Worm (Caenorhabditis elegans) whole organism, young adult: Measurements from ENCODE around the gene cdh-5.

ENCODE experiments used
- B0019.2 ChIP-seq: fragments of 200-800 bp; sonication (Bioruptor generic); conservative IDR thresholded peaks from 2 replicates; pipeline ENCODE4 v1.3.6; 2022; ENCODE audit warnings: missing genetic modification reagents, missing genetic modification characterization, missing compliant biosample characterization
- B0035.1 ChIP-seq: sonication (generic microtip); optimal IDR thresholded peaks from 2 replicates; lab custom pipeline; 2016; ENCODE audit warnings: missing genetic modification characterization, mild to moderate bottlenecking, missing compliant biosample characterization, missing genotype, missing genetic modification reagents
- C17E4.6 ChIP-seq: fragments of 200-800 bp; sonication (Bioruptor generic); IDR thresholded peaks from 2 replicates; pipeline ENCODE4 v1.3.6; 2022; ENCODE audit warnings: missing genetic modification reagents, missing genetic modification characterization, missing compliant biosample characterization
- F22D6.2 ChIP-seq: sonication (generic microtip); optimal IDR thresholded peaks from 2 replicates; lab custom pipeline; 2016; ENCODE audit warnings: mild to moderate bottlenecking, missing genetic modification characterization, missing compliant biosample characterization
- F23B12.7 ChIP-seq: sonication (generic microtip); optimal IDR thresholded peaks from 2 replicates; lab custom pipeline; 2017; ENCODE audit warnings: missing genetic modification characterization, mild to moderate bottlenecking, missing compliant biosample characterization, antibody characterized with exemption, moderate library complexity; ENCODE audit not compliant: insufficient read depth
- F52B5.7 ChIP-seq: sonication (generic microtip); optimal IDR thresholded peaks from 2 replicates; lab custom pipeline; 2016; ENCODE audit warnings: mild to moderate bottlenecking, missing genetic modification characterization, missing compliant biosample characterization
- T07F8.4 ChIP-seq: sonication (generic microtip); optimal IDR thresholded peaks from 2 replicates; lab custom pipeline; 2016; ENCODE audit warnings: mild to moderate bottlenecking, missing genetic modification characterization, moderate library complexity, missing compliant biosample characterization
- Y95B8A.8 ChIP-seq: fragments of 200-800 bp; sonication (Bioruptor generic); IDR thresholded peaks from 2 replicates; pipeline ENCODE4 v1.3.6; 2022; ENCODE audit warnings: missing genetic modification reagents, missing genetic modification characterization, missing compliant biosample characterization
- akir-1 ChIP-seq: fragments of 200-800 bp; sonication (Bioruptor generic); optimal IDR thresholded peaks from 2 replicates; lab custom pipeline; 2018; ENCODE audit warnings: mild to moderate bottlenecking, missing genetic modification characterization, moderate library complexity, missing compliant biosample characterization
- ama-1 ChIP-seq, 3 experiments: fragments of 150-350 bp in 1 of 3; sonication (generic microtip) in 2 of 3; optimal IDR thresholded peaks; 2 replicates each; lab custom pipeline; 2014 to 2018; ENCODE audit warnings: missing biosample characterization in 2 of 3, missing genetic modification characterization in 2 of 3, missing genetic modification reagents in 2 of 3
- attf-3 ChIP-seq: fragments of 200-800 bp; sonication (Bioruptor generic); conservative IDR thresholded peaks from 2 replicates; pipeline ENCODE4 v1.3.6; 2022; ENCODE audit warnings: missing genetic modification reagents, missing genetic modification characterization, missing compliant biosample characterization
- attf-5 ChIP-seq: fragments of 200-800 bp; sonication (Bioruptor generic); optimal IDR thresholded peaks from 2 replicates; lab custom pipeline; 2018; ENCODE audit warnings: mild to moderate bottlenecking, missing genetic modification characterization, missing compliant biosample characterization
- cebp-1 ChIP-seq, 2 experiments: fragments of 200-800 bp in 1 of 2; sonication (Bioruptor generic) in 1 of 2; sonication (generic microtip) in 1 of 2; IDR thresholded peaks in 1 of 2; optimal IDR thresholded peaks in 1 of 2; 2 replicates each; pipeline versions ENCODE4 v1.3.6 to Lab custom; 2017 to 2022; ENCODE audit warnings: missing compliant biosample characterization in 2 of 2, missing genetic modification characterization in 2 of 2, mild to moderate bottlenecking in 1 of 2, missing genetic modification reagents in 1 of 2, moderate library complexity in 1 of 2
- ceh-58 ChIP-seq: fragments of 200-800 bp; sonication (Bioruptor generic); IDR thresholded peaks from 2 replicates; pipeline ENCODE4 v1.3.6; 2022; ENCODE audit warnings: missing genetic modification characterization, missing compliant biosample characterization
- ceh-79 ChIP-seq: sonication (generic microtip); optimal IDR thresholded peaks from 2 replicates; lab custom pipeline; 2017; ENCODE audit warnings: mild to moderate bottlenecking, missing genetic modification characterization, missing compliant biosample characterization
- chd-7 ChIP-seq: sonication (generic microtip); optimal IDR thresholded peaks from 2 replicates; lab custom pipeline; 2016; ENCODE audit warnings: mild to moderate bottlenecking, missing genetic modification characterization, moderate library complexity, missing compliant biosample characterization
- dpff-1 ChIP-seq: sonication (generic microtip); optimal IDR thresholded peaks from 2 replicates; lab custom pipeline; 2017; ENCODE audit warnings: mild to moderate bottlenecking, missing genetic modification characterization, missing compliant biosample characterization
- egrh-3 ChIP-seq: fragments of 200-800 bp; sonication (Bioruptor generic); IDR thresholded peaks from 2 replicates; pipeline ENCODE4 v1.3.6; 2022; ENCODE audit warnings: missing genetic modification reagents, missing genetic modification characterization, missing compliant biosample characterization
- him-1 ChIP-seq: sonication (generic microtip); optimal IDR thresholded peaks from 2 replicates; lab custom pipeline; 2016; ENCODE audit warnings: missing genotype, missing genetic modification reagents, missing genetic modification characterization, missing compliant biosample characterization
- hlh-26 ChIP-seq: fragments of 200-800 bp; sonication (Bioruptor generic); conservative IDR thresholded peaks from 2 replicates; pipeline ENCODE4 v1.3.6; 2022; ENCODE audit warnings: missing genetic modification reagents, missing genetic modification characterization, missing compliant biosample characterization
- let-526 ChIP-seq: fragments of 200-800 bp; sonication (Bioruptor generic); IDR thresholded peaks from 2 replicates; pipeline ENCODE4 v1.3.6; 2022; ENCODE audit warnings: missing genetic modification reagents, missing genetic modification characterization, missing compliant biosample characterization
- lir-1 ChIP-seq: fragments of 200-800 bp; sonication (Bioruptor generic); conservative IDR thresholded peaks from 2 replicates; pipeline ENCODE4 v1.3.6; 2022; ENCODE audit warnings: missing genetic modification reagents, missing genetic modification characterization, missing compliant biosample characterization
- lsy-27 ChIP-seq: sonication (generic microtip); optimal IDR thresholded peaks from 2 replicates; lab custom pipeline; 2017; ENCODE audit warnings: missing genetic modification characterization, mild to moderate bottlenecking, missing compliant biosample characterization, antibody characterized with exemption, missing genotype, borderline replicate concordance; ENCODE audit not compliant: insufficient read depth
- madf-10 ChIP-seq: sonication (generic microtip); optimal IDR thresholded peaks from 2 replicates; lab custom pipeline; 2016; ENCODE audit warnings: mild to moderate bottlenecking, missing genetic modification characterization, missing compliant biosample characterization
- mcd-1 ChIP-seq: fragments of 200-800 bp; sonication (Bioruptor generic); IDR thresholded peaks from 2 replicates; pipeline ENCODE4 v1.3.6; 2022; ENCODE audit warnings: missing genetic modification reagents, missing genetic modification characterization, missing compliant biosample characterization
- nhr-179 ChIP-seq: sonication (generic microtip); optimal IDR thresholded peaks from 2 replicates; lab custom pipeline; 2016; ENCODE audit warnings: mild to moderate bottlenecking, missing genetic modification characterization, missing compliant biosample characterization
- repo-1 ChIP-seq: sonication (generic microtip); optimal IDR thresholded peaks from 2 replicates; lab custom pipeline; 2017; ENCODE audit warnings: mild to moderate bottlenecking, missing genetic modification characterization, missing compliant biosample characterization
- snpc-3.4 ChIP-seq: sonication (generic microtip); optimal IDR thresholded peaks from 2 replicates; lab custom pipeline; 2017; ENCODE audit warnings: missing genetic modification characterization, mild to moderate bottlenecking, missing compliant biosample characterization, antibody characterized with exemption, moderate library complexity, missing genotype, missing genetic modification reagents
- somi-1 ChIP-seq: fragments of 200-800 bp; sonication (Bioruptor generic); optimal IDR thresholded peaks from 2 replicates; lab custom pipeline; 2018; ENCODE audit warnings: mild to moderate bottlenecking, missing genetic modification characterization, missing compliant biosample characterization
- sptf-2 ChIP-seq: fragments of 200-800 bp; sonication (Bioruptor generic); optimal IDR thresholded peaks from 2 replicates; lab custom pipeline; 2018; ENCODE audit warnings: mild to moderate bottlenecking, missing genetic modification characterization, missing compliant biosample characterization
- tbp1 ChIP-seq: fragments of 200-800 bp; sonication (Bioruptor generic); optimal IDR thresholded peaks from 2 replicates; lab custom pipeline; 2018; ENCODE audit warnings: mild to moderate bottlenecking, missing genetic modification characterization, missing compliant biosample characterization
- tlf-1 ChIP-seq: fragments of 200-800 bp; sonication (Bioruptor generic); optimal IDR thresholded peaks from 2 replicates; lab custom pipeline; 2018; ENCODE audit warnings: mild to moderate bottlenecking, missing genetic modification characterization, missing compliant biosample characterization
- unc-130 ChIP-seq: sonication (generic microtip); optimal IDR thresholded peaks from 2 replicates; lab custom pipeline; 2016; ENCODE audit warnings: missing genetic modification reagents, missing genetic modification characterization, missing compliant biosample characterization
- unc-62 ChIP-seq: fragments of 150-350 bp; optimal IDR thresholded peaks from 2 replicates; lab custom pipeline; 2014; ENCODE audit warnings: missing biosample characterization, missing genetic modification reagents, missing genetic modification characterization
- xnd-1 ChIP-seq: sonication (generic microtip); optimal IDR thresholded peaks from 2 replicates; lab custom pipeline; 2016; ENCODE audit warnings: missing genotype, missing genetic modification reagents, missing genetic modification characterization, missing compliant biosample characterization
- zim-3 ChIP-seq: sonication (generic microtip); optimal IDR thresholded peaks from 2 replicates; lab custom pipeline; 2017; ENCODE audit warnings: mild to moderate bottlenecking, missing genetic modification characterization, moderate library complexity, missing compliant biosample characterization
- ztf-18 ChIP-seq: sonication (generic microtip); optimal IDR thresholded peaks from 2 replicates; lab custom pipeline; 2016; ENCODE audit warnings: missing genotype, mild to moderate bottlenecking, missing genetic modification characterization, missing compliant biosample characterization
- ztf-28 ChIP-seq: fragments of 200-800 bp; sonication (Bioruptor generic); IDR thresholded peaks from 2 replicates; pipeline ENCODE4 v1.3.6; 2022; ENCODE audit warnings: missing genetic modification reagents, missing genetic modification characterization, missing compliant biosample characterization

The cdh-5 gene

ce11 chrIV:8658122-8658521, 10.6 kb upstream of the cdh-5 start, which contains the start of gene C49C8.6:
C49C8.6 (minus strand) TSS chrIV:8658222.
- no peak for TF ChIP-seq nhr-179
- TF ChIP-seq, all 124 proteins: peak for 0

ce11 chrIV:8665778-8666177, 3.0 kb upstream of the cdh-5 start:
- peak; percentile 94 for TF ChIP-seq attf-3 (GFP tag; lab: Robert Waterston, UW)
- no peak for TF ChIP-seq ceh-79 (tag; lab: Kevin White, UChicago)
- TF ChIP-seq, all 124 proteins: peak for 1

- TF ChIP-seq egrh-3 (GFP tag; lab: Robert Waterston, UW), result peak; percentile 63; the same call in 1 of the 2 replicates
- TF ChIP-seq, all 124 proteins: peak for 1; not testable (repeated sequence) for 123
Measured at ce11 chrIV:8667155-8667554, 1.6 kb upstream of the cdh-5 start.

ce11 chrIV:8673733-8674375, 5.1 kb downstream of the cdh-5 start:
- TF ChIP-seq ztf-28 (no peak), F22D6.2 (tag; lab: Kevin White, UChicago) (no peak), him-1 (no peak), B0019.2 (no peak), zim-3 (tag; lab: Kevin White, UChicago) (no peak), C17E4.6 (GFP tag; lab: Robert Waterston, UW) (no peak), ceh-58 (no peak), somi-1 (GFP tag; lab: Kevin White, UChicago) (no peak), ama-1 (optimal IDR thresholded peaks at IDR 0.05; lab: Kevin White, UChicago) (no peak), ama-1 (GFP tag; optimal IDR thresholded peaks at IDR 0.05; lab: Kevin White, UChicago) (no peak), dpff-1 (tag; lab: Kevin White, UChicago) (no peak), lsy-27 (tag; lab: Kevin White, UChicago) (no peak), xnd-1 (no peak), B0035.1 (tag; lab: Kevin White, UChicago) (no peak)

- no peak for TF ChIP-seq dpff-1 (tag; lab: Kevin White, UChicago)
- no peak for TF ChIP-seq F23B12.7 (tag; lab: Kevin White, UChicago)
- no peak for TF ChIP-seq Y95B8A.8 (GFP tag; lab: Robert Waterston, UW)
- no peak for TF ChIP-seq cebp-1 (GFP tag; IDR thresholded peaks at IDR 0.05; lab: Robert Waterston, UW)
- TF ChIP-seq cebp-1 (tag; optimal IDR thresholded peaks at IDR 0.05; lab: Kevin White, UChicago), result no peak
- no peak for TF ChIP-seq T07F8.4 (tag; lab: Kevin White, UChicago)
- no peak for TF ChIP-seq lir-1 (GFP tag; lab: Robert Waterston, UW)
- TF ChIP-seq F22D6.2 (tag; lab: Kevin White, UChicago), result no peak
- no peak for TF ChIP-seq madf-10 (tag; lab: Kevin White, UChicago)
- no peak for TF ChIP-seq unc-130 (GFP tag; lab: Kevin White, UChicago)
- no peak for TF ChIP-seq zim-3 (tag; lab: Kevin White, UChicago)
- TF ChIP-seq F52B5.7 (tag; lab: Kevin White, UChicago), result no peak
- no peak for TF ChIP-seq tbp1
- no peak for TF ChIP-seq ztf-18 (tag; lab: Kevin White, UChicago)
Measured at ce11 chrIV:8677303-8677702, 8.6 kb downstream of the cdh-5 start, which contains the start of gene F08B4.8. F08B4.8 (plus strand) TSS chrIV:8677603.

ce11 chrIV:8679225-8679624, 10.5 kb downstream of the cdh-5 start, which contains the start of gene nlp-60:
nlp-60 (minus strand) TSS chrIV:8679325.
- TF ChIP-seq chd-7 (tag; lab: Kevin White, UChicago) (no peak), repo-1 (tag; lab: Kevin White, UChicago) (no peak), unc-62 (GFP tag; lab: Kevin White, UChicago) (no peak), mcd-1 (GFP tag; lab: Robert Waterston, UW) (no peak), let-526 (GFP tag; lab: Robert Waterston, UW) (no peak), ceh-58 (no peak), snpc-3.4 (tag; lab: Kevin White, UChicago) (no peak), akir-1 (GFP tag; lab: Kevin White, UChicago) (no peak), hlh-26 (GFP tag; lab: Robert Waterston, UW) (no peak), attf-5 (GFP tag; lab: Kevin White, UChicago) (no peak), sptf-2 (GFP tag; lab: Kevin White, UChicago) (no peak), tlf-1 (GFP tag; lab: Kevin White, UChicago) (no peak)
